Fruit fly (Drosophila melanogaster) whole organism, embryonic: ENCODE results near the gene CG11168.

Source experiments
- Adf1 ChIP-seq: fragments of 200-800 bp; sonication (Bioruptor generic); IDR thresholded peaks from 2 replicates; pipeline ENCODE4 v1.3.6; 2022; ENCODE audit warnings: missing biosample characterization, missing genetic modification characterization
- CG10274 ChIP-seq: fragments of 200-800 bp; sonication (Bioruptor generic); optimal IDR thresholded peaks from 3 replicates; lab custom pipeline; 2017; ENCODE audit warnings: missing biosample characterization, mild to moderate bottlenecking, missing genetic modification characterization
- CG10462 ChIP-seq: fragments of 200-800 bp; sonication (Bioruptor generic); optimal IDR thresholded peaks from 2 replicates; lab custom pipeline; 2016; ENCODE audit warnings: missing biosample characterization, missing genetic modification characterization
- CG11085 ChIP-seq: fragments of 200-800 bp; sonication (Bioruptor generic); IDR thresholded peaks from 2 replicates; pipeline ENCODE4 v1.3.6; 2022; ENCODE audit warnings: missing biosample characterization, missing genetic modification characterization
- CG1233 ChIP-seq: fragments of 200-800 bp; sonication (Bioruptor generic); optimal IDR thresholded peaks from 4 replicates; lab custom pipeline; 2018; ENCODE audit warnings: missing biosample characterization, mild to moderate bottlenecking, missing genetic modification characterization
- CG17328 ChIP-seq: fragments of 200-800 bp; sonication (Bioruptor generic); IDR thresholded peaks from 2 replicates; pipeline ENCODE4 v1.3.6; 2022; ENCODE audit warnings: missing biosample characterization, missing genetic modification characterization
- CG18619 ChIP-seq: fragments of 200-800 bp; sonication (Bioruptor generic); optimal IDR thresholded peaks from 3 replicates; lab custom pipeline; 2017; ENCODE audit warnings: missing biosample characterization, mild to moderate bottlenecking, missing genetic modification characterization
- CG18764 ChIP-seq: fragments of 200-800 bp; sonication (Bioruptor generic); optimal IDR thresholded peaks from 3 replicates; lab custom pipeline; 2016; ENCODE audit warnings: missing biosample characterization, missing genetic modification characterization
- CG2875 ChIP-seq: fragments of 200-800 bp; sonication (Bioruptor generic); optimal IDR thresholded peaks from 2 replicates; lab custom pipeline; 2017; ENCODE audit warnings: missing biosample characterization, mild to moderate bottlenecking, missing genetic modification characterization, missing genetic modification reagents
- CG2889 ChIP-seq: fragments of 200-800 bp; sonication (Bioruptor generic); IDR thresholded peaks from 3 replicates; pipeline ENCODE4 v1.3.6; 2022; ENCODE audit warnings: missing biosample characterization, missing genetic modification characterization
- CG31388 ChIP-seq: fragments of 200-800 bp; sonication (Bioruptor generic); optimal IDR thresholded peaks from 2 replicates; lab custom pipeline; 2016; ENCODE audit warnings: missing biosample characterization, missing genetic modification characterization
- CG34376 ChIP-seq: fragments of 200-800 bp; sonication (Bioruptor generic); optimal IDR thresholded peaks from 2 replicates; lab custom pipeline; 2018; ENCODE audit warnings: missing biosample characterization, mild to moderate bottlenecking, missing genetic modification characterization
- CG4820 ChIP-seq: fragments of 200-800 bp; sonication (Bioruptor generic); optimal IDR thresholded peaks from 3 replicates; lab custom pipeline; 2016; ENCODE audit warnings: missing biosample characterization, missing genetic modification characterization
- CG6175 ChIP-seq: fragments of 200-800 bp; sonication (Bioruptor generic); IDR thresholded peaks from 3 replicates; pipeline ENCODE4 v1.3.6; 2022; ENCODE audit warnings: missing biosample characterization, missing genetic modification characterization
- CG7556 ChIP-seq: fragments of 200-800 bp; sonication (Bioruptor generic); optimal IDR thresholded peaks from 2 replicates; lab custom pipeline; 2017; ENCODE audit warnings: missing biosample characterization, mild to moderate bottlenecking, missing genetic modification characterization
- CG8388 ChIP-seq: fragments of 200-800 bp; sonication (Bioruptor generic); optimal IDR thresholded peaks from 2 replicates; lab custom pipeline; 2019; ENCODE audit warnings: missing biosample characterization, mild to moderate bottlenecking, missing genetic modification characterization, moderate library complexity
- CG8924 ChIP-seq: fragments of 200-800 bp; optimal IDR thresholded peaks from 3 replicates; lab custom pipeline; 2019; ENCODE audit warnings: missing biosample characterization, mild to moderate bottlenecking, missing genetic modification characterization, moderate library complexity
- D19B ChIP-seq: fragments of 200-800 bp; sonication (Bioruptor generic); optimal IDR thresholded peaks from 2 replicates; lab custom pipeline; 2017; ENCODE audit warnings: missing biosample characterization, mild to moderate bottlenecking, missing genetic modification characterization
- Dbx ChIP-seq: fragments of 200-800 bp; sonication (Bioruptor generic); IDR thresholded peaks from 3 replicates; pipeline ENCODE4 v1.3.6; 2022; ENCODE audit warnings: missing biosample characterization, missing genetic modification characterization
- Fer2 ChIP-seq: fragments of 200-800 bp; sonication (Bioruptor generic); optimal IDR thresholded peaks from 2 replicates; lab custom pipeline; 2018; ENCODE audit warnings: missing biosample characterization, mild to moderate bottlenecking, missing genetic modification characterization, moderate library complexity
- HHEX ChIP-seq: fragments of 200-800 bp; sonication (Bioruptor generic); optimal IDR thresholded peaks from 3 replicates; lab custom pipeline; 2017; ENCODE audit warnings: missing biosample characterization, mild to moderate bottlenecking, missing genetic modification characterization, missing genetic modification reagents
- Hand ChIP-seq: fragments of 200-800 bp; sonication (Bioruptor generic); optimal IDR thresholded peaks from 2 replicates; lab custom pipeline; 2017; ENCODE audit warnings: mild to moderate bottlenecking, missing biosample characterization, missing genetic modification reagents, missing genetic modification characterization
- HmgD ChIP-seq: fragments of 200-800 bp; sonication (Bioruptor generic); optimal IDR thresholded peaks from 3 replicates; lab custom pipeline; 2016; ENCODE audit warnings: missing biosample characterization, missing genetic modification characterization
- NK7.1 ChIP-seq: fragments of 200-800 bp; sonication (Bioruptor generic); optimal IDR thresholded peaks from 3 replicates; lab custom pipeline; 2016; ENCODE audit warnings: missing biosample characterization, missing genetic modification characterization
- Pdp1 ChIP-seq, 2 experiments: fragments of 200-800 bp; sonication (Bioruptor generic); optimal IDR thresholded peaks; 3 replicates each; lab custom pipeline; 2016; ENCODE audit warnings: missing biosample characterization in 2 of 2, missing genetic modification characterization in 2 of 2, mild to moderate bottlenecking in 1 of 2, moderate library complexity in 1 of 2
- Rx ChIP-seq: fragments of 200-800 bp; sonication (Bioruptor generic); IDR thresholded peaks from 2 replicates; pipeline ENCODE4 v1.3.6; 2022; ENCODE audit warnings: missing biosample characterization, missing genetic modification characterization
- Sox102F ChIP-seq: fragments of 200-800 bp; sonication (Bioruptor generic); optimal IDR thresholded peaks from 2 replicates; lab custom pipeline; 2018; ENCODE audit warnings: missing biosample characterization, mild to moderate bottlenecking, missing genetic modification characterization, moderate library complexity
- Spps ChIP-seq: fragments of 200-800 bp; sonication (Bioruptor generic); optimal IDR thresholded peaks from 2 replicates; lab custom pipeline; 2018; ENCODE audit warnings: missing biosample characterization, mild to moderate bottlenecking, missing genetic modification characterization
- Sry-β ChIP-seq: fragments of 200-800 bp; sonication (Bioruptor generic); optimal IDR thresholded peaks from 2 replicates; lab custom pipeline; 2018; ENCODE audit warnings: missing biosample characterization, mild to moderate bottlenecking, missing genetic modification characterization, moderate library complexity
- Stat92E ChIP-seq, 3 experiments: fragments of >200 bp in 2 of 3; fragments of 200-800 bp in 1 of 3; sonication (Bioruptor generic) in 1 of 3; optimal IDR thresholded peaks; 2 replicates each; lab custom pipeline; 2017 to 2019; ENCODE audit warnings: missing biosample characterization in 3 of 3, missing genetic modification characterization in 3 of 3, mild to moderate bottlenecking in 1 of 3, moderate library complexity in 1 of 3
- Trl ChIP-seq, 3 experiments: fragments of >200 bp in 2 of 3; fragments of 200-800 bp in 1 of 3; sonication (Bioruptor generic) in 1 of 3; optimal IDR thresholded peaks; 2 replicates in 1 of 3; 3 replicates in 2 of 3; lab custom pipeline; 2016 to 2017; ENCODE audit warnings: missing biosample characterization in 1 of 3, missing genetic modification characterization in 1 of 3
- Xbp1 ChIP-seq: fragments of 200-800 bp; sonication (Bioruptor generic); optimal IDR thresholded peaks from 3 replicates; lab custom pipeline; 2016; ENCODE audit warnings: missing biosample characterization, mild to moderate bottlenecking, missing genetic modification characterization
- ara ChIP-seq: fragments of 200-800 bp; sonication (Bioruptor generic); IDR thresholded peaks from 2 replicates; pipeline ENCODE4 v1.3.6; 2022; ENCODE audit warnings: missing biosample characterization, missing genetic modification characterization
- cato ChIP-seq: fragments of 200-800 bp; sonication (Bioruptor generic); optimal IDR thresholded peaks from 2 replicates; lab custom pipeline; 2016; ENCODE audit warnings: missing biosample characterization, missing genetic modification characterization, borderline replicate concordance
- chinmo ChIP-seq: fragments of 200-800 bp; sonication (Bioruptor generic); IDR thresholded peaks from 4 replicates; pipeline ENCODE4 v1.3.6; 2022; ENCODE audit warnings: missing biosample characterization, missing genetic modification characterization; ENCODE audit not compliant: partially characterized antibody
- en ChIP-seq: fragments of 200-800 bp; sonication (Bioruptor generic); optimal IDR thresholded peaks from 2 replicates; lab custom pipeline; 2016; ENCODE audit warnings: missing biosample characterization, missing genetic modification characterization
- klu ChIP-seq: fragments of 200-800 bp; sonication (Bioruptor generic); IDR thresholded peaks from 2 replicates; pipeline ENCODE4 v1.3.6; 2022; ENCODE audit warnings: missing biosample characterization, missing genetic modification characterization
- knrl ChIP-seq: fragments of 200-800 bp; sonication (Bioruptor generic); IDR thresholded peaks from 3 replicates; pipeline ENCODE4 v1.3.6; 2022; ENCODE audit warnings: missing biosample characterization, missing genetic modification characterization; ENCODE audit not compliant: partially characterized antibody
- mld ChIP-seq: fragments of 200-800 bp; sonication (Bioruptor generic); IDR thresholded peaks from 3 replicates; pipeline ENCODE4 v1.3.6; 2022; ENCODE audit warnings: missing biosample characterization, missing genetic modification characterization; ENCODE audit not compliant: partially characterized antibody
- nerfin-2 ChIP-seq: fragments of 200-800 bp; sonication (Bioruptor generic); IDR thresholded peaks from 2 replicates; pipeline ENCODE4 v1.3.6; 2022; ENCODE audit warnings: missing biosample characterization, missing genetic modification characterization; ENCODE audit not compliant: partially characterized antibody
- pfk ChIP-seq: fragments of 200-800 bp; sonication (Bioruptor generic); optimal IDR thresholded peaks from 2 replicates; lab custom pipeline; 2018; ENCODE audit warnings: missing biosample characterization, mild to moderate bottlenecking, missing genetic modification characterization, moderate library complexity
- psq ChIP-seq: fragments of 200-800 bp; sonication (Bioruptor generic); optimal IDR thresholded peaks from 2 replicates; lab custom pipeline; 2017; ENCODE audit warnings: missing biosample characterization, missing genetic modification characterization
- run ChIP-seq: fragments of 200-800 bp; sonication (Bioruptor generic); optimal IDR thresholded peaks from 3 replicates; lab custom pipeline; 2018; ENCODE audit warnings: missing biosample characterization, mild to moderate bottlenecking, missing genetic modification characterization
- salm ChIP-seq: fragments of 200-800 bp; sonication (Bioruptor generic); optimal IDR thresholded peaks from 2 replicates; lab custom pipeline; 2018; ENCODE audit warnings: missing biosample characterization, mild to moderate bottlenecking, missing genetic modification characterization
- shn ChIP-seq: fragments of 200-800 bp; sonication (Bioruptor generic); optimal IDR thresholded peaks from 3 replicates; lab custom pipeline; 2016; ENCODE audit warnings: missing biosample characterization, missing genetic modification characterization
- sim ChIP-seq: fragments of 200-800 bp; sonication (Bioruptor generic); IDR thresholded peaks from 2 replicates; pipeline ENCODE4 v1.3.6; 2022; ENCODE audit warnings: missing biosample characterization, missing genetic modification characterization
- slbo ChIP-seq: fragments of 200-800 bp; sonication (Bioruptor generic); IDR thresholded peaks from 2 replicates; pipeline ENCODE4 v1.3.6; 2022; ENCODE audit warnings: missing biosample characterization, missing genetic modification characterization
- unpg ChIP-seq: fragments of 200-800 bp; sonication (Bioruptor generic); optimal IDR thresholded peaks from 3 replicates; lab custom pipeline; 2018; ENCODE audit warnings: missing biosample characterization, mild to moderate bottlenecking, missing genetic modification characterization, moderate library complexity

The CG11168 gene

dm6 chr3R:24917814-24918636 lies at the start of gene CG11168, which contains the start of the genes PIG-S and sud1:
CG11168 (plus strand) TSS chr3R:24918106.
PIG-S (minus strand) TSS chr3R:24917864.
sud1 (minus strand) TSS chr3R:24917864.
- TF ChIP-seq Stat92E (GFP tag; optimal IDR thresholded peaks at IDR 0.05; lab: Kevin White, UChicago): no peak
- TF ChIP-seq HHEX (GFP tag; lab: Kevin White, UChicago): no peak
- TF ChIP-seq salm (tag; lab: Kevin White, UChicago): peak; percentile 17
- peak; percentile 35 for TF ChIP-seq Rx
- no peak for TF ChIP-seq Sox102F (GFP tag; lab: Kevin White, UChicago)
- TF ChIP-seq nerfin-2 (GFP tag; lab: Robert Waterston, UW): peak; percentile 81
- TF ChIP-seq CG11085 (GFP tag; lab: Robert Waterston, UW): no peak
- TF ChIP-seq Dbx (GFP tag; lab: Robert Waterston, UW): peak; percentile 59; the same call in 2 of the 3 replicates
- TF ChIP-seq CG1233 (GFP tag; lab: Kevin White, UChicago): no peak
- TF ChIP-seq CG34376 (GFP tag; lab: Kevin White, UChicago): peak; percentile 32
- peak; percentile 34 for TF ChIP-seq CG18764 (GFP tag; lab: Kevin White, UChicago)
- TF ChIP-seq D19B: no peak
- no peak for TF ChIP-seq shn (GFP tag; lab: Kevin White, UChicago)
- no peak for TF ChIP-seq klu (GFP tag; lab: Robert Waterston, UW)
- peak; percentile 11 for TF ChIP-seq CG2875 (GFP tag; lab: Kevin White, UChicago)
- TF ChIP-seq Hand (GFP tag; lab: Kevin White, UChicago): no peak
- TF ChIP-seq CG4820 (GFP tag; lab: Kevin White, UChicago): peak; percentile 30
- no peak for TF ChIP-seq sim (GFP tag; lab: Robert Waterston, UW)
- TF ChIP-seq NK7.1 (GFP tag; lab: Kevin White, UChicago): no peak
- TF ChIP-seq CG6175 (GFP tag; lab: Robert Waterston, UW): no peak
- TF ChIP-seq CG10462 (GFP tag; lab: Kevin White, UChicago): no peak
- TF ChIP-seq chinmo (GFP tag; lab: Robert Waterston, UW): peak; percentile 85; the same call in 2 of the 4 replicates
- peak; percentile 68 for TF ChIP-seq unpg (GFP tag; lab: Kevin White, UChicago)
- peak; percentile 70 for TF ChIP-seq Xbp1
- no peak for TF ChIP-seq CG7556 (GFP tag; lab: Kevin White, UChicago)
- TF ChIP-seq CG17328 (GFP tag; lab: Robert Waterston, UW): peak; percentile 50
- TF ChIP-seq ara (GFP tag; lab: Robert Waterston, UW): peak; percentile 8; the same call in 1 of the 2 replicates
- peak; percentile 36; the same call in 1 of the 2 replicates for TF ChIP-seq Adf1
- TF ChIP-seq Spps (tag; lab: Kevin White, UChicago): no peak
- TF ChIP-seq en (GFP tag; lab: Kevin White, UChicago): no peak
- no peak for TF ChIP-seq pfk (GFP tag; lab: Kevin White, UChicago)
- no peak for TF ChIP-seq run
- TF ChIP-seq Sry-β (GFP tag; lab: Kevin White, UChicago): peak; percentile 98
- no peak for TF ChIP-seq CG2889
- TF ChIP-seq HmgD (GFP tag; lab: Kevin White, UChicago): no peak
- peak; percentile 67 for TF ChIP-seq CG8924 (tag; lab: Kevin White, UChicago)
- no peak for TF ChIP-seq Pdp1 (GFP tag; optimal IDR thresholded peaks at IDR 0.05; lab: Kevin White, UChicago)
- no peak for TF ChIP-seq CG31388 (GFP tag; lab: Kevin White, UChicago)
- TF ChIP-seq Fer2: peak; percentile 34
- peak; percentile 50 for TF ChIP-seq CG8388 (GFP tag; lab: Kevin White, UChicago)
- peak; percentile 88 for TF ChIP-seq slbo
- peak; percentile 98 for TF ChIP-seq knrl (GFP tag; lab: Robert Waterston, UW)
- no peak for TF ChIP-seq CG10274
- TF ChIP-seq Trl (optimal IDR thresholded peaks at IDR 0.05; lab: Kevin White, UChicago): no peak
- no peak for TF ChIP-seq Trl (GFP tag; optimal IDR thresholded peaks at IDR 0.05; lab: Kevin White, UChicago)
- no peak for TF ChIP-seq CG18619 (GFP tag; lab: Kevin White, UChicago)
- TF ChIP-seq cato (GFP tag; lab: Kevin White, UChicago): peak; percentile 5
- peak; percentile 69; the same call in 2 of the 3 replicates for TF ChIP-seq mld (GFP tag; lab: Robert Waterston, UW)
- peak; percentile 25 for TF ChIP-seq psq (GFP tag; lab: Kevin White, UChicago)
